Fruit fly (Drosophila melanogaster) S2 (cell line): ENCODE measurements around the gene CG18586.

Experiments
- CG8478 ChIP-seq: fragments of >200 bp; optimal IDR thresholded peaks from 2 replicates; lab custom pipeline; 2018
- CTCF ChIP-seq, 2 experiments: fragments of >200 bp; optimal IDR thresholded peaks; 2 replicates each; lab custom pipeline; 2018

dm6 chr3L:5828684-5829083, 44.4 kb upstream of the CG18586 start:
- no peak for TF ChIP-seq CTCF (optimal IDR thresholded peaks at IDR 0.05; lab: Kevin White, UChicago)
- no peak for TF ChIP-seq CG8478 (lab: Kevin White, UChicago)
